Fruit fly (Drosophila melanogaster): ENCODE measurements around the gene csw.

csw gene

dm6 chrX:2096341-2096740 is 2.3 kb downstream of the csw start:
- no peak for TF ChIP-seq insv (optimal IDR thresholded peaks at IDR 0.05)
- TF ChIP-seq psq (optimal IDR thresholded peaks at IDR 0.05): no peak
- TF ChIP-seq h (optimal IDR thresholded peaks at IDR 0.05): no peak
- no peak for TF ChIP-seq ttk (optimal IDR thresholded peaks at IDR 0.05)
- no peak for TF ChIP-seq Sin3A (optimal IDR thresholded peaks at IDR 0.05)
- TF ChIP-seq Myc (optimal IDR thresholded peaks at IDR 0.05): no peak

- no peak for TF ChIP-seq Myc (optimal IDR thresholded peaks at IDR 0.05)
- TF ChIP-seq h (optimal IDR thresholded peaks at IDR 0.05): no peak
- no peak for TF ChIP-seq ttk (optimal IDR thresholded peaks at IDR 0.05)
- no peak for TF ChIP-seq insv (optimal IDR thresholded peaks at IDR 0.05)
- TF ChIP-seq Sin3A (optimal IDR thresholded peaks at IDR 0.05): no peak
- TF ChIP-seq psq (optimal IDR thresholded peaks at IDR 0.05): no peak
Observed at dm6 chrX:2098267-2098666, 4.2 kb downstream of the csw start.

dm6 chrX:2103859-2104258 is 9.8 kb downstream of the csw start:
- TF ChIP-seq Sin3A (optimal IDR thresholded peaks at IDR 0.05) (no peak), Myc (optimal IDR thresholded peaks at IDR 0.05) (no peak), psq (optimal IDR thresholded peaks at IDR 0.05) (no peak), h (optimal IDR thresholded peaks at IDR 0.05) (no peak), insv (optimal IDR thresholded peaks at IDR 0.05) (no peak), ttk (optimal IDR thresholded peaks at IDR 0.05) (no peak)

dm6 chrX:2104365-2104764 is 10.3 kb downstream of the csw start:
- no peak for TF ChIP-seq ttk (optimal IDR thresholded peaks at IDR 0.05)

- TF ChIP-seq insv (optimal IDR thresholded peaks at IDR 0.05): no peak
- TF ChIP-seq Sin3A (optimal IDR thresholded peaks at IDR 0.05): no peak
- TF ChIP-seq h (optimal IDR thresholded peaks at IDR 0.05): no peak
- TF ChIP-seq psq (optimal IDR thresholded peaks at IDR 0.05): no peak
- TF ChIP-seq ttk (optimal IDR thresholded peaks at IDR 0.05): no peak
- TF ChIP-seq Myc (optimal IDR thresholded peaks at IDR 0.05): no peak
Observed at dm6 chrX:2106367-2106766, 12.3 kb downstream of the csw start.

dm6 chrX:2107782-2108409 is 13.9 kb downstream of the csw start:
- TF ChIP-seq psq (optimal IDR thresholded peaks at IDR 0.05) (no peak), insv (optimal IDR thresholded peaks at IDR 0.05) (no peak), Sin3A (optimal IDR thresholded peaks at IDR 0.05) (no peak), h (optimal IDR thresholded peaks at IDR 0.05) (no peak)

dm6 chrX:2108639-2109038 is 14.6 kb downstream of the csw start:
- TF ChIP-seq psq (optimal IDR thresholded peaks at IDR 0.05) (no peak), Sin3A (optimal IDR thresholded peaks at IDR 0.05) (no peak), insv (optimal IDR thresholded peaks at IDR 0.05) (no peak), h (optimal IDR thresholded peaks at IDR 0.05) (no peak), ttk (optimal IDR thresholded peaks at IDR 0.05) (no peak), Myc (optimal IDR thresholded peaks at IDR 0.05) (no peak)

dm6 chrX:2112660-2113059 is 18.6 kb downstream of the csw start:
- TF ChIP-seq Myc (optimal IDR thresholded peaks at IDR 0.05): no peak
- no peak for TF ChIP-seq psq (optimal IDR thresholded peaks at IDR 0.05)
- TF ChIP-seq Sin3A (optimal IDR thresholded peaks at IDR 0.05): no peak
- TF ChIP-seq h (optimal IDR thresholded peaks at IDR 0.05): no peak
- TF ChIP-seq ttk (optimal IDR thresholded peaks at IDR 0.05): no peak
- TF ChIP-seq insv (optimal IDR thresholded peaks at IDR 0.05): no peak

- no peak for TF ChIP-seq insv (optimal IDR thresholded peaks at IDR 0.05)
- TF ChIP-seq psq (optimal IDR thresholded peaks at IDR 0.05): no peak
- peak; percentile 33 for TF ChIP-seq h (optimal IDR thresholded peaks at IDR 0.05)
- TF ChIP-seq Myc (optimal IDR thresholded peaks at IDR 0.05): no peak
- TF ChIP-seq Sin3A (optimal IDR thresholded peaks at IDR 0.05): no peak
- TF ChIP-seq ttk (optimal IDR thresholded peaks at IDR 0.05): peak; percentile 91
Observed at dm6 chrX:2121716-2122601, 27.9 kb downstream of the csw start.

- TF ChIP-seq h (optimal IDR thresholded peaks at IDR 0.05) (no peak), Myc (optimal IDR thresholded peaks at IDR 0.05) (no peak), ttk (optimal IDR thresholded peaks at IDR 0.05) (no peak), Sin3A (optimal IDR thresholded peaks at IDR 0.05) (no peak), psq (optimal IDR thresholded peaks at IDR 0.05) (no peak), insv (optimal IDR thresholded peaks at IDR 0.05) (no peak)
Observed at dm6 chrX:2123013-2123964, 29.3 kb downstream of the csw start, which contains the start of gene ph-d. Gene ph-d (minus strand): TSS chrX:2123286.

dm6 chrX:2123965-2124688 is 30.1 kb downstream of the csw start:
- TF ChIP-seq h (optimal IDR thresholded peaks at IDR 0.05) (no peak), ttk (optimal IDR thresholded peaks at IDR 0.05) (no peak), Myc (optimal IDR thresholded peaks at IDR 0.05) (no peak), psq (optimal IDR thresholded peaks at IDR 0.05) (peak; percentile 51), Sin3A (optimal IDR thresholded peaks at IDR 0.05) (no peak), insv (optimal IDR thresholded peaks at IDR 0.05) (no peak)

Data from Kc167 (cell line).